Fruit fly (Drosophila melanogaster): ENCODE measurements around the gene Dnaaf5.

The Dnaaf5 gene

DNA sequence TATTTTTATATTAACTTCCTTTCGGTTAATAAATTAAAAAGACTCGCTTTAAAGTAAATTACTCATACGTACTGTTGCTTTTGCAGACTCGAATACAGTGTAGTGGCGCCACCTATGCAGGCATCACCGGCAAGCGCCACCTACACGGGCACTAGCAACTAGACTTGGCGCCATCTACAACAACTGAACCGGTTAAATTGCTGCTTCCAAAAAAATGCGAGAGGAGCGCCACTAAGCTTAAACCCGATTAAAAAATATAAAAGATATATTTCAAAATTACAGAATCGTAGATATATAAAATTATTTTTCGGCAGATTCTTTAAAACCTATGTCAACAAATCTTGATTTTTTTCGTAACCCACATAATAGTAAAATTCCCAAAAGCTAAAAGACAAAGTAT is 29.7 kb upstream of the Dnaaf5 start (continued):
- peak; percentile 93 for TF ChIP-seq onecut (GFP tag; IDR thresholded peaks at IDR 0.05)
- TF ChIP-seq tx (GFP tag; optimal IDR thresholded peaks at IDR 0.05), result peak; percentile 30
- peak; percentile 52 for TF ChIP-seq CG8359 (GFP tag; optimal IDR thresholded peaks at IDR 0.05; ENCODE audit: borderline replicate concordance)
- TF ChIP-seq CG14667 (GFP tag; IDR thresholded peaks at IDR 0.05), result peak; percentile 91
- TF ChIP-seq CG18619 (GFP tag; optimal IDR thresholded peaks at IDR 0.05), result peak; percentile 55
- peak; percentile 49 for TF ChIP-seq ac (GFP tag; optimal IDR thresholded peaks at IDR 0.05)
- TF ChIP-seq Doc3 (GFP tag; IDR thresholded peaks at IDR 0.05; ENCODE audit: partially characterized antibody), result no peak
- TF ChIP-seq D19A (tag; optimal IDR thresholded peaks at IDR 0.05), result peak; percentile 69
- peak; percentile 34 for TF ChIP-seq ash1 (GFP tag; optimal IDR thresholded peaks at IDR 0.05)
- TF ChIP-seq pb (GFP tag; optimal IDR thresholded peaks at IDR 0.05), result no peak
- TF ChIP-seq YL-1 (GFP tag; optimal IDR thresholded peaks at IDR 0.05), result no peak
- TF ChIP-seq CG42726 (GFP tag; IDR thresholded peaks at IDR 0.05; ENCODE audit: partially characterized antibody), result peak; percentile 90
- peak; percentile 83 for TF ChIP-seq CG6175 (GFP tag; IDR thresholded peaks at IDR 0.05)
- TF ChIP-seq gt (GFP tag; IDR thresholded peaks at IDR 0.05), result peak; percentile 62; the same call in 1 of the 2 replicates
- peak; percentile 89 for TF ChIP-seq chm (GFP tag; IDR thresholded peaks at IDR 0.05)
- peak; percentile 34 for TF ChIP-seq CG6854 (GFP tag; optimal IDR thresholded peaks at IDR 0.05)
- 0 out of 2 replicates have a peak, but pooled peaks have one; percentile 57 for TF ChIP-seq bowl (GFP tag; IDR thresholded peaks at IDR 0.05)
- TF ChIP-seq CG4730 (GFP tag; IDR thresholded peaks at IDR 0.05), result peak; percentile 91
- TF ChIP-seq CG4617 (GFP tag; optimal IDR thresholded peaks at IDR 0.05; ENCODE audit: borderline replicate concordance), result peak; percentile 0
- TF ChIP-seq da (GFP tag; optimal IDR thresholded peaks at IDR 0.05), result peak; percentile 42
- TF ChIP-seq CG9215 (GFP tag; IDR thresholded peaks at IDR 0.05), result peak; percentile 77
- no peak for TF ChIP-seq cato (GFP tag; optimal IDR thresholded peaks at IDR 0.05; ENCODE audit: borderline replicate concordance)
- peak; percentile 48 for TF ChIP-seq Myb (GFP tag; optimal IDR thresholded peaks at IDR 0.05)
- peak; percentile 24 for TF ChIP-seq kah (GFP tag; optimal IDR thresholded peaks at IDR 0.05)
- no peak for TF ChIP-seq CG2116 (GFP tag; optimal IDR thresholded peaks at IDR 0.05)
- TF ChIP-seq Spps (tag; optimal IDR thresholded peaks at IDR 0.05), result peak; percentile 39
- peak; percentile 86 for TF ChIP-seq Xbp1 (GFP tag; optimal IDR thresholded peaks at IDR 0.05)
- TF ChIP-seq repo (GFP tag; optimal IDR thresholded peaks at IDR 0.05), result peak; percentile 76
- no peak for TF ChIP-seq CG15479 (GFP tag; optimal IDR thresholded peaks at IDR 0.05)
- TF ChIP-seq Dip3 (GFP tag; optimal IDR thresholded peaks at IDR 0.05), result peak; percentile 28
- TF ChIP-seq mirr (GFP tag; optimal IDR thresholded peaks at IDR 0.05), result peak; percentile 82
- peak; percentile 60 for TF ChIP-seq CG4360 (GFP tag; IDR thresholded peaks at IDR 0.05)
- TF ChIP-seq ind (GFP tag; optimal IDR thresholded peaks at IDR 0.05), result peak; percentile 93
- TF ChIP-seq CG15011 (GFP tag; optimal IDR thresholded peaks at IDR 0.05), result peak; percentile 52
- peak; percentile 39 for TF ChIP-seq Mes4 (GFP tag; optimal IDR thresholded peaks at IDR 0.05)
- TF ChIP-seq CG18262 (tag; optimal IDR thresholded peaks at IDR 0.05), result peak; percentile 83
- TF ChIP-seq CG17361 (GFP tag; IDR thresholded peaks at IDR 0.05), result peak; percentile 81
- peak; percentile 17 for TF ChIP-seq CG15073 (GFP tag; optimal IDR thresholded peaks at IDR 0.05)
- TF ChIP-seq CG7963 (GFP tag; IDR thresholded peaks at IDR 0.05; ENCODE audit: partially characterized antibody), result no peak
- TF ChIP-seq ara (GFP tag; IDR thresholded peaks at IDR 0.05), result peak; percentile 86
- no peak for TF ChIP-seq sna (GFP tag; IDR thresholded peaks at IDR 0.05; ENCODE audit: partially characterized antibody)
- TF ChIP-seq Side (GFP tag; optimal IDR thresholded peaks at IDR 0.05), result peak; percentile 83
- peak; percentile 75 for TF ChIP-seq CG17802 (tag; optimal IDR thresholded peaks at IDR 0.05)
- TF ChIP-seq peb (GFP tag; IDR thresholded peaks at IDR 0.05), result peak; percentile 71
- peak; percentile 72 for TF ChIP-seq klu (GFP tag; IDR thresholded peaks at IDR 0.05)
- no peak for TF ChIP-seq ab (GFP tag; optimal IDR thresholded peaks at IDR 0.05)
- TF ChIP-seq fu2 (GFP tag; optimal IDR thresholded peaks at IDR 0.05), result no peak
- TF ChIP-seq Rfx (GFP tag; IDR thresholded peaks at IDR 0.05), result peak; percentile 96
- peak; percentile 95 for TF ChIP-seq zfh1 (GFP tag; IDR thresholded peaks at IDR 0.05)
- peak; percentile 88 for TF ChIP-seq dati (GFP tag; IDR thresholded peaks at IDR 0.05)
- peak; percentile 8 for TF ChIP-seq CG11398 (GFP tag; optimal IDR thresholded peaks at IDR 0.05)
- no peak for TF ChIP-seq CG9437 (GFP tag; optimal IDR thresholded peaks at IDR 0.05)
